Fruit fly (Drosophila melanogaster): Measurements from ENCODE around the gene Cpr67Fa2.

The Cpr67Fa2 gene

DNA sequence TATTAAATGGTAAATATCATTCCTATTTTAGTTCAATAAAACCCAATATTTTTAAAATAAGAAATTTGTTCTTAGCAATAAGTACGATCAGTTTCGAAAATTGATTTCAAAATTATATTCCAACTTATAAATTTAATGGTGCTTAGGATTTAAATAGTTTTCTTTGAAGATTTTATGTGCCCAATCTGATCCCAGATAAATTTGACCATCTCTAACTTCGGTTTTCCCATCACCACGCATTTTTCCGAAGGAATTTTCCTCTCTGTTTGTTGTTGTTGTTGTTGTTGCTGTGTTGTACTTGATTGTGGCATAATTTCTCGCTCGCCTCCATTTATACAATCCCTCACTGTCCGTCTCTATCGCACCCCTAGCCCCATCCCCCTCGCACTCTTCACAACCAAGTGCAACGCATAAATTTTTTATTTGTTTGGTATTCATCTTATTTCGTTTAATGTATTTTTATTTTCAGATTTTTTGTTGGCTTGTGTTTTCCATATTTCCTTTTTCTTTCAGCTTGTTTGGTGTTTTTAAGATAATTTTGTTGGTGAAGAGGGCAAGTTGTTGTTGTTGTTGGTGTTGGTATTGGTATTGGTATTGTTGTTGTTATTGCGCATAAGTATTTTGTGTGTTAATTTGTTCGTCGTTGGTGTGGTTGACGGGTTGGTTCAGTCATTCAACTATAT lies 41.8 kb upstream of the Cpr67Fa2 start (continued):
- TF ChIP-seq pdm3 (GFP tag; optimal IDR thresholded peaks at IDR 0.05) (peak; percentile 14), Hr39 (GFP tag; optimal IDR thresholded peaks at IDR 0.05) (no peak), Sox14 (GFP tag; optimal IDR thresholded peaks at IDR 0.05) (no peak), Hr38 (GFP tag; optimal IDR thresholded peaks at IDR 0.05) (no peak), svp (GFP tag) (peak; percentile 42), CG1621 (tag; optimal IDR thresholded peaks at IDR 0.05) (no peak), CG3032 (tag; optimal IDR thresholded peaks at IDR 0.05) (no peak), Sox102F (GFP tag; optimal IDR thresholded peaks at IDR 0.05) (no peak), Eip78C (GFP tag) (peak; percentile 58), Blimp-1 (GFP tag; optimal IDR thresholded peaks at IDR 0.05) (peak; percentile 9), Ets21C (GFP tag; optimal IDR thresholded peaks at IDR 0.05) (no peak), eg (GFP tag; IDR thresholded peaks at IDR 0.05) (0 out of 3 replicates have a peak, but pooled peaks have one; percentile 36), net (GFP tag; optimal IDR thresholded peaks at IDR 0.05) (no peak), CG31627 (GFP tag; optimal IDR thresholded peaks at IDR 0.05) (no peak), fkh (GFP tag; optimal IDR thresholded peaks at IDR 0.05) (peak; percentile 56), Eip93F (GFP tag; optimal IDR thresholded peaks at IDR 0.05) (no peak), CG6276 (GFP tag; optimal IDR thresholded peaks at IDR 0.05) (no peak), CG7368 (GFP tag; optimal IDR thresholded peaks at IDR 0.05) (no peak), fd59A (GFP tag; optimal IDR thresholded peaks at IDR 0.05) (no peak), CG11902 (GFP tag; optimal IDR thresholded peaks at IDR 0.05) (no peak), Lpt (GFP tag; optimal IDR thresholded peaks at IDR 0.05) (no peak), OdsH (GFP tag; optimal IDR thresholded peaks at IDR 0.05) (no peak), acj6 (GFP tag; optimal IDR thresholded peaks at IDR 0.05) (no peak), CG6163 (GFP tag; IDR thresholded peaks at IDR 0.05) (0 out of 3 replicates have a peak, but pooled peaks have one; percentile 24), esn (GFP tag; optimal IDR thresholded peaks at IDR 0.05) (no peak), CG6854 (GFP tag; optimal IDR thresholded peaks at IDR 0.05) (no peak)

DNA sequence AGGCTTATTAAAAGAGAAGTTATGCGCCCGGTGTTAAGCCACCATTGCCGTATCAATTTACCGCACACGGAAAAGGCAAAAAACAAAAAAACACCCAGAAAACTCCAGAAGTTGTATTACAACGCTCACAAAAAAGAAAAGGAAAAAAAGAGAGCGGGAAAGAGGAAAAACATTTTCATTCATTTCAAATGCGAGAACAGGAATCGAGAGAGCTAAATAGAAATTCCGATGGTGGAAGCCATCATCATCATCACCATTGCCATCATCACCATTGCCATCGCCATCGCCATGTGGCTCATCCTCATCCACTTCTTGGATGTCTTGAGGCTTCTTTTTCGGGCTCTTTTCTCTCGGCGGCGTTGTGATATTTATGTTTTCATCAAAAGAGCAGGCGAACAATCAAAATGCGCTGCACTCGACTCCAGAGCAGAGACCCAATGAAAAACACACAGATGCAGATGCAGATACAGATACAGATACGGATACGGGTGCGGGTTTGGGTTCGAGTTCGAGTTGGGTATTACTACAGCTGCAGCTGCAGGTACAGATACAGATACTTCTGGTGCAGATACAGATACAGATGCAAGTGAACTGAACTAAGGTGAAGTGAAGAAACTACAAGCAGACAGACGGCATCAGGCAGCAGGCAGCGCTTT lies 40.3 kb upstream of the Cpr67Fa2 start:
- TF ChIP-seq CG11762 (GFP tag; optimal IDR thresholded peaks at IDR 0.05; ENCODE audit: insufficient read depth) (no peak), ss (GFP tag; optimal IDR thresholded peaks at IDR 0.05) (no peak), CG6854 (GFP tag; optimal IDR thresholded peaks at IDR 0.05) (peak; percentile 83), achi (GFP tag; optimal IDR thresholded peaks at IDR 0.05) (no peak), CG31627 (GFP tag; optimal IDR thresholded peaks at IDR 0.05) (no peak), CG1621 (tag; optimal IDR thresholded peaks at IDR 0.05) (peak; percentile 42), dac (GFP tag; optimal IDR thresholded peaks at IDR 0.05) (no peak), Hr39 (GFP tag; optimal IDR thresholded peaks at IDR 0.05) (no peak), Sox15 (GFP tag; optimal IDR thresholded peaks at IDR 0.05) (no peak), pdm3 (GFP tag; optimal IDR thresholded peaks at IDR 0.05) (no peak), CG8119 (GFP tag; IDR thresholded peaks at IDR 0.05) (0 out of 3 replicates have a peak, but pooled peaks have one; percentile 11)

DNA sequence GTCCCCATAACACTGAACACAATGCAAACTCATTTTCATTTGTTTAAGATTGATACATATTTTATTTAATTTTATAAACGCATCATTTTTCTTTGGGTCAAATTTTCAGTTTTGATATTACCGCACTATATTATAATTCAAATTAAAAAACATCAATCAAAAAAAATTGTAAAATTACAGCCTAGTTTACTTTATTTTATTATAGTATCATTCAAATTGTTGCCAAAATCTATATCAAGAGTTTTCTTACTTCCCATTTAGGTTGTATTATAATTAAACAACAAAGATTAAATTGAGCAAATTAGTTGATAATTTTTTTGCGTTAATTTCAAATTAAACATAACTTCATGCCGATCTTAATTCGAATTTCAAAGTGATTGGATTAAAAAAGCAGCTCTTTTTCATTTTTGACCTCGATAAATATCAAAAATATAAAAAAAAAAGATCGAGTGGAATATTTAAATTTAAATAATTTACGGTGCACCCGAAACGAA lies 39.6 kb upstream of the Cpr67Fa2 start:
- TF ChIP-seq Hr4 (GFP tag; optimal IDR thresholded peaks at IDR 0.05) (peak; percentile 72), dac (GFP tag; optimal IDR thresholded peaks at IDR 0.05) (no peak), Sox102F (GFP tag; optimal IDR thresholded peaks at IDR 0.05) (no peak), Blimp-1 (GFP tag; optimal IDR thresholded peaks at IDR 0.05) (peak; percentile 45), esn (GFP tag; optimal IDR thresholded peaks at IDR 0.05) (peak; percentile 90), CG16779 (tag; optimal IDR thresholded peaks at IDR 0.05) (peak; percentile 16), CG3032 (tag; optimal IDR thresholded peaks at IDR 0.05) (peak; percentile 81), fd85E (GFP tag; optimal IDR thresholded peaks at IDR 0.05) (no peak), CG8119 (GFP tag; IDR thresholded peaks at IDR 0.05) (0 out of 3 replicates have a peak, but pooled peaks have one; percentile 12), CG9139 (GFP tag; optimal IDR thresholded peaks at IDR 0.05) (no peak), salr (GFP tag; optimal IDR thresholded peaks at IDR 0.05) (peak in 1 of 2 experiments; percentile 90), Ets96B (tag; optimal IDR thresholded peaks at IDR 0.05) (peak; percentile 80), topi (GFP tag; optimal IDR thresholded peaks at IDR 0.05) (peak; percentile 86), CG34406 (GFP tag; optimal IDR thresholded peaks at IDR 0.05) (peak; percentile 88), CG4318 (GFP tag; optimal IDR thresholded peaks at IDR 0.05) (peak; percentile 75), CG1621 (tag; optimal IDR thresholded peaks at IDR 0.05) (no peak), Hr39 (GFP tag; optimal IDR thresholded peaks at IDR 0.05) (peak; percentile 66), Hr38 (GFP tag; optimal IDR thresholded peaks at IDR 0.05) (no peak), Sox14 (GFP tag; optimal IDR thresholded peaks at IDR 0.05) (peak; percentile 73), Smox (GFP tag; optimal IDR thresholded peaks at IDR 0.05) (peak; percentile 83), CG8632 (GFP tag; optimal IDR thresholded peaks at IDR 0.05) (peak; percentile 79), CG7368 (GFP tag; optimal IDR thresholded peaks at IDR 0.05) (no peak), pdm3 (GFP tag; optimal IDR thresholded peaks at IDR 0.05) (peak; percentile 74), CG11762 (GFP tag; optimal IDR thresholded peaks at IDR 0.05; ENCODE audit: insufficient read depth) (peak; percentile 71), CG10669 (GFP tag; optimal IDR thresholded peaks at IDR 0.05) (peak; percentile 72)

Data from whole organism, prepupa.